In the genomic region with DNA sequence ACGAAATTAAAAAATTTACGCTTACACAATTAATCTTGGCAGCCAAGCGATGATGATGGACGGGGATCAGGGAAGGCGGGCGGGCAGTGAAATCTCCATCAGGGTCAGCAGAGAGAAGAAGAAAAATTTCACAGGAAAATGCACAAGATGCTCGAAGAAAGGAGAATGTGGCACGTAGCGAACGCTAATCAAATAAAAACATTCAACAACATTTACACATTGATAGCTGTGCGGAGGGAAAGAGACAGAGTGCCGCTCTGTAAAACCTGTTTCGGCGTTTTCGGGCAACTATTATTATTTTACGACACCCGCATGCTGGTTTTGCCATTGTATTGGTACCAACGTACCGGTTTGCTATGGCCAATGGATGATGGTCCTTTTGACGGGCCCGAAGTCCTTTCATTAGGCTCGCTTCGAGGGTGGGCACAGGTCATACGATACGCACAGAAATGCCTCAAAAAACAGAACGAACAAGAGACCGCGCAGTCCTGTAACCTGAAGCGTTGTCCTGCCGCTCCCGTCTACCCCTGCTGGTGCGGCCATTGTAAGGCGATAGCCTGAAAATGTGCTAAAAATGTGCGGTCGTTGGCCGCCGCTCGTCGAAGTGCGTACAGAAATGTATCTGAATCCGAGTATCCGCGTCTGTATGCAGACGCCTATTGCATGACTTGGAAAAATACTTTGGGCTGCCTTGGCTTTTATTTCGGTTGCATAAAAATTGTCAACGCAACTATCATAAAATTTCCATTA, we compare ENCODE assay signal across 1 fruit fly cellular context.
TF ChIP-seq lines count a peak whose summit lies in the region.

No protein-coding gene starts in this region.

TF ChIP-seq in whole organism, embryonic, 481 proteins besides CTCF, POLR2A, EP300 and RAD21 (continued from another document):
- TF ChIP-seq Chrac-16 (GFP tag; optimal IDR thresholded peaks at IDR 0.05; lab: Kevin White, UChicago): no peak
- no peak for TF ChIP-seq CG31224 (GFP tag; IDR thresholded peaks at IDR 0.05; lab: Robert Waterston, UW)
- TF ChIP-seq Pdp1 (GFP tag; optimal IDR thresholded peaks at IDR 0.05; lab: Kevin White, UChicago): peak in 1 of 2 experiments; percentile 36
- TF ChIP-seq CG2199 (GFP tag; IDR thresholded peaks at IDR 0.05; lab: Robert Waterston, UW): peak; percentile 35; the same call in 2 of the 3 replicates
- no peak for TF ChIP-seq hth (optimal IDR thresholded peaks at IDR 0.05; lab: Kevin White, UChicago)
- TF ChIP-seq Aef1 (GFP tag; IDR thresholded peaks at IDR 0.05; lab: Robert Waterston, UW): no peak
- TF ChIP-seq CG5245 (GFP tag; optimal IDR thresholded peaks at IDR 0.05; lab: Kevin White, UChicago): no peak
- no peak for TF ChIP-seq Atf6 (GFP tag; IDR thresholded peaks at IDR 0.05; lab: Robert Waterston, UW)
- no peak for TF ChIP-seq tup (GFP tag; optimal IDR thresholded peaks at IDR 0.05; lab: Kevin White, UChicago)
- TF ChIP-seq Sry-δ (GFP tag; optimal IDR thresholded peaks at IDR 0.05; lab: Kevin White, UChicago): no peak
- TF ChIP-seq Atf3 (GFP tag; optimal IDR thresholded peaks at IDR 0.05; lab: Kevin White, UChicago): no peak
- no peak for TF ChIP-seq Adf1 (GFP tag; IDR thresholded peaks at IDR 0.05; lab: Robert Waterston, UW)
- TF ChIP-seq grn (GFP tag; optimal IDR thresholded peaks at IDR 0.05; lab: Kevin White, UChicago): no peak
- TF ChIP-seq bab2 (GFP tag; optimal IDR thresholded peaks at IDR 0.05; lab: Kevin White, UChicago): no peak
- TF ChIP-seq Hmx (GFP tag; optimal IDR thresholded peaks at IDR 0.05; lab: Kevin White, UChicago): no peak
- TF ChIP-seq CG34376 (GFP tag; optimal IDR thresholded peaks at IDR 0.05; lab: Kevin White, UChicago): no peak
- peak; percentile 9 for TF ChIP-seq oc (tag; optimal IDR thresholded peaks at IDR 0.05; lab: Kevin White, UChicago)
- TF ChIP-seq hb (GFP tag; IDR thresholded peaks at IDR 0.05; lab: Robert Waterston, UW; ENCODE audit: partially characterized antibody): no peak
- TF ChIP-seq knrl (GFP tag; IDR thresholded peaks at IDR 0.05; lab: Robert Waterston, UW; ENCODE audit: partially characterized antibody): no peak
- no peak for TF ChIP-seq CG2889 (GFP tag; IDR thresholded peaks at IDR 0.05; lab: Robert Waterston, UW)
- TF ChIP-seq rib (GFP tag; IDR thresholded peaks at IDR 0.05; lab: Robert Waterston, UW): no peak
- peak in 1 of 2 experiments; percentile 74 for TF ChIP-seq tll (GFP tag; optimal IDR thresholded peaks at IDR 0.05; lab: Kevin White, UChicago)
- no peak for TF ChIP-seq ems (GFP tag; optimal IDR thresholded peaks at IDR 0.05; lab: Kevin White, UChicago)
- TF ChIP-seq NK7.1 (GFP tag; optimal IDR thresholded peaks at IDR 0.05; lab: Kevin White, UChicago): no peak
- no peak for TF ChIP-seq vfl (GFP tag; optimal IDR thresholded peaks at IDR 0.05; lab: Kevin White, UChicago)
- TF ChIP-seq CG8290 (GFP tag; optimal IDR thresholded peaks at IDR 0.05; lab: Kevin White, UChicago): no peak
- no peak for TF ChIP-seq CG8290 (tag; optimal IDR thresholded peaks at IDR 0.05; lab: Kevin White, UChicago)
- no peak for TF ChIP-seq CG8478 (optimal IDR thresholded peaks at IDR 0.05; lab: Kevin White, UChicago)
- TF ChIP-seq sug (tag; optimal IDR thresholded peaks at IDR 0.05; lab: Kevin White, UChicago): no peak
- no peak for TF ChIP-seq slbo (GFP tag; IDR thresholded peaks at IDR 0.05; lab: Robert Waterston, UW)
- no peak for TF ChIP-seq CG6654 (GFP tag; optimal IDR thresholded peaks at IDR 0.05; lab: Kevin White, UChicago)
- no peak for TF ChIP-seq stwl (tag; optimal IDR thresholded peaks at IDR 0.05; lab: Kevin White, UChicago)
- TF ChIP-seq CG17912 (GFP tag; optimal IDR thresholded peaks at IDR 0.05; lab: Kevin White, UChicago): no peak
- TF ChIP-seq CG10147 (GFP tag; optimal IDR thresholded peaks at IDR 0.05; lab: Kevin White, UChicago): no peak
- TF ChIP-seq tna (GFP tag; IDR thresholded peaks at IDR 0.05; lab: Robert Waterston, UW; ENCODE audit: partially characterized antibody): no peak
- TF ChIP-seq cato (GFP tag; optimal IDR thresholded peaks at IDR 0.05; lab: Kevin White, UChicago; ENCODE audit: borderline replicate concordance): no peak
- no peak for TF ChIP-seq prd (optimal IDR thresholded peaks at IDR 0.05; lab: Kevin White, UChicago)
- peak; percentile 67; the same call in 2 of the 3 replicates for TF ChIP-seq prd (GFP tag; IDR thresholded peaks at IDR 0.05; lab: Robert Waterston, UW)
- no peak for TF ChIP-seq seq (GFP tag; IDR thresholded peaks at IDR 0.05; lab: Robert Waterston, UW)
- TF ChIP-seq insv (GFP tag; optimal IDR thresholded peaks at IDR 0.05; lab: Kevin White, UChicago): no peak
- no peak for TF ChIP-seq CG10366 (GFP tag; IDR thresholded peaks at IDR 0.05; lab: Robert Waterston, UW)
- no peak for TF ChIP-seq lmd (GFP tag; IDR thresholded peaks at IDR 0.05; lab: Robert Waterston, UW)
- TF ChIP-seq CG30020 (tag; optimal IDR thresholded peaks at IDR 0.05; lab: Kevin White, UChicago): no peak
- no peak for TF ChIP-seq Neu2 (GFP tag; optimal IDR thresholded peaks at IDR 0.05; lab: Kevin White, UChicago; ENCODE audit: borderline replicate concordance)
- TF ChIP-seq CG16779 (GFP tag; IDR thresholded peaks at IDR 0.05; lab: Robert Waterston, UW): no peak
- TF ChIP-seq usp (GFP tag; optimal IDR thresholded peaks at IDR 0.05; lab: Kevin White, UChicago): no peak
- 0 out of 3 replicates have a peak, but pooled peaks have one; percentile 22 for TF ChIP-seq so (GFP tag; IDR thresholded peaks at IDR 0.05; lab: Robert Waterston, UW)
- peak; percentile 42 for TF ChIP-seq cg (GFP tag; optimal IDR thresholded peaks at IDR 0.05; lab: Kevin White, UChicago)
- no peak for TF ChIP-seq CG10267 (tag; optimal IDR thresholded peaks at IDR 0.05; lab: Kevin White, UChicago)
- no peak for TF ChIP-seq CG11504 (tag; optimal IDR thresholded peaks at IDR 0.05; lab: Kevin White, UChicago)
- TF ChIP-seq Lim3 (GFP tag; IDR thresholded peaks at IDR 0.05; lab: Robert Waterston, UW): no peak
- TF ChIP-seq tap (tag; optimal IDR thresholded peaks at IDR 0.05; lab: Kevin White, UChicago): no peak
- no peak for TF ChIP-seq mirr (GFP tag; optimal IDR thresholded peaks at IDR 0.05; lab: Kevin White, UChicago)
- TF ChIP-seq CG10431 (GFP tag; optimal IDR thresholded peaks at IDR 0.05; lab: Kevin White, UChicago): no peak
- no peak for TF ChIP-seq CG11398 (GFP tag; optimal IDR thresholded peaks at IDR 0.05; lab: Kevin White, UChicago)
- no peak for TF ChIP-seq CG12219 (GFP tag; optimal IDR thresholded peaks at IDR 0.05; lab: Kevin White, UChicago)
- TF ChIP-seq Dp (GFP tag; optimal IDR thresholded peaks at IDR 0.05; lab: Kevin White, UChicago): no peak
- no peak for TF ChIP-seq CG16863 (GFP tag; optimal IDR thresholded peaks at IDR 0.05; lab: Kevin White, UChicago)
- TF ChIP-seq Med (GFP tag; lab: Kevin White, UChicago): peak; percentile 6
